Worm (Caenorhabditis elegans) whole organism, L4 larva: Measurements from ENCODE around the gene F37C4.6.

ENCODE experiments used
- D1046.2 ChIP-seq: fragments of 200-800 bp; sonication (Bioruptor generic); IDR thresholded peaks from 2 replicates; pipeline ENCODE4 v1.3.6; 2022; ENCODE audit warnings: missing genetic modification characterization, missing compliant biosample characterization
- F10B5.3 ChIP-seq: sonication (generic microtip); optimal IDR thresholded peaks from 2 replicates; lab custom pipeline; 2016; ENCODE audit warnings: mild to moderate bottlenecking, missing genetic modification characterization, missing compliant biosample characterization
- F26F4.8 ChIP-seq: fragments of 200-800 bp; sonication (Bioruptor generic); conservative IDR thresholded peaks from 2 replicates; pipeline ENCODE4 v1.3.6; 2022; ENCODE audit warnings: missing genetic modification characterization, missing compliant biosample characterization
- Y5F2A.4 ChIP-seq: fragments of 200-800 bp; sonication (Bioruptor generic); optimal IDR thresholded peaks from 2 replicates; lab custom pipeline; 2018; ENCODE audit warnings: mild to moderate bottlenecking, missing genetic modification characterization, missing compliant biosample characterization
- aly-2 ChIP-seq: sonication (generic microtip); optimal IDR thresholded peaks from 2 replicates; lab custom pipeline; 2018; ENCODE audit warnings: missing biosample characterization, missing genetic modification characterization
- attf-4 ChIP-seq: sonication (generic microtip); optimal IDR thresholded peaks from 3 replicates; lab custom pipeline; 2017; ENCODE audit warnings: missing biosample characterization, missing genetic modification characterization
- ceh-32 ChIP-seq: sonication (generic microtip); optimal IDR thresholded peaks from 2 replicates; lab custom pipeline; 2016; ENCODE audit warnings: mild to moderate bottlenecking, missing genetic modification characterization, missing compliant biosample characterization; ENCODE audit not compliant: poor library complexity
- ceh-44 ChIP-seq: fragments of 200-800 bp; sonication (Bioruptor generic); IDR thresholded peaks from 2 replicates; pipeline ENCODE4 v1.3.6; 2022; ENCODE audit warnings: missing genetic modification reagents, missing genetic modification characterization, missing compliant biosample characterization
- daf-16 ChIP-seq, 3 experiments: sonication (generic microtip); optimal IDR thresholded peaks; 2 replicates each; lab custom pipeline; 2016 to 2017; ENCODE audit warnings: missing genetic modification characterization in 3 of 3, missing genetic modification reagents in 3 of 3, mild to moderate bottlenecking in 2 of 3, missing compliant biosample characterization in 2 of 3, missing biosample characterization in 1 of 3, moderate library complexity in 1 of 3
- dmd-6 ChIP-seq: fragments of 200-800 bp; sonication (Bioruptor generic); IDR thresholded peaks from 2 replicates; pipeline ENCODE4 v1.3.6; 2022; ENCODE audit warnings: missing genetic modification reagents, missing genetic modification characterization, missing compliant biosample characterization
- dmd-8 ChIP-seq: fragments of 200-800 bp; sonication (Bioruptor generic); IDR thresholded peaks from 2 replicates; pipeline ENCODE4 v1.3.6; 2022; ENCODE audit warnings: missing genetic modification characterization, missing compliant biosample characterization
- dpl-1 ChIP-seq: fragments of 150-350 bp; optimal IDR thresholded peaks from 2 replicates; lab custom pipeline; 2014; ENCODE audit warnings: missing biosample characterization, missing genetic modification reagents, missing genetic modification characterization
- duxl-1 ChIP-seq: sonication (generic microtip); optimal IDR thresholded peaks from 2 replicates; lab custom pipeline; 2016; ENCODE audit warnings: mild to moderate bottlenecking, missing genetic modification characterization, moderate library complexity, missing compliant biosample characterization; ENCODE audit not compliant: poor library complexity
- egl-27 ChIP-seq: sonication (generic microtip); optimal IDR thresholded peaks from 3 replicates; lab custom pipeline; 2017; ENCODE audit warnings: missing biosample characterization, missing genetic modification reagents, missing genetic modification characterization
- gei-8 ChIP-seq: fragments of 200-800 bp; sonication (Bioruptor generic); optimal IDR thresholded peaks from 2 replicates; lab custom pipeline; 2018; ENCODE audit warnings: mild to moderate bottlenecking, missing genetic modification characterization, missing compliant biosample characterization
- hlh-11 ChIP-seq: fragments of 200-800 bp; sonication (Bioruptor generic); optimal IDR thresholded peaks from 2 replicates; lab custom pipeline; 2018; ENCODE audit warnings: mild to moderate bottlenecking, missing genetic modification characterization, missing compliant biosample characterization
- hlh-30 ChIP-seq: sonication (generic microtip); optimal IDR thresholded peaks from 2 replicates; lab custom pipeline; 2017; ENCODE audit warnings: antibody characterized with exemption, mild to moderate bottlenecking, missing genetic modification characterization, missing compliant biosample characterization; ENCODE audit not compliant: insufficient read depth
- lim-7 ChIP-seq: fragments of 200-800 bp; sonication (Bioruptor generic); IDR thresholded peaks from 2 replicates; pipeline ENCODE4 v1.3.6; 2022; ENCODE audit warnings: missing genetic modification characterization, missing compliant biosample characterization
- lin-1 ChIP-seq: fragments of 200-800 bp; sonication (Bioruptor generic); IDR thresholded peaks from 2 replicates; pipeline ENCODE4 v1.3.6; 2022; ENCODE audit warnings: missing genetic modification reagents, missing genetic modification characterization, missing compliant biosample characterization
- lin-29 ChIP-seq: fragments of 200-800 bp; sonication (Bioruptor generic); IDR thresholded peaks from 2 replicates; pipeline ENCODE4 v1.3.6; 2022; ENCODE audit warnings: missing genetic modification reagents, missing genetic modification characterization, missing compliant biosample characterization
- lin-38 ChIP-seq: fragments of 200-800 bp; sonication (Bioruptor generic); IDR thresholded peaks from 2 replicates; pipeline ENCODE4 v1.3.6; 2022; ENCODE audit warnings: missing genetic modification reagents, missing genetic modification characterization, missing compliant biosample characterization
- mep-1 ChIP-seq: fragments of 150-350 bp; sonication (generic microtip); optimal IDR thresholded peaks from 3 replicates; lab custom pipeline; 2014; ENCODE audit warnings: missing biosample characterization, missing genetic modification characterization
- mes-2 ChIP-seq: sonication (generic microtip); optimal IDR thresholded peaks from 2 replicates; lab custom pipeline; 2016; ENCODE audit warnings: missing genotype, mild to moderate bottlenecking, missing genetic modification characterization, missing compliant biosample characterization; ENCODE audit not compliant: poor library complexity, severe bottlenecking
- mxl-2 ChIP-seq: fragments of 200-800 bp; sonication (Bioruptor generic); conservative IDR thresholded peaks from 2 replicates; pipeline ENCODE4 v1.3.6; 2022; ENCODE audit warnings: missing genetic modification reagents, missing genetic modification characterization, missing compliant biosample characterization
- nhr-10 ChIP-seq: fragments of 150-350 bp; optimal IDR thresholded peaks from 2 replicates; lab custom pipeline; 2014; ENCODE audit warnings: missing biosample characterization, missing genetic modification characterization
- nhr-102 ChIP-seq: sonication (generic microtip); optimal IDR thresholded peaks from 2 replicates; lab custom pipeline; 2016; ENCODE audit warnings: mild to moderate bottlenecking, missing genetic modification characterization, moderate library complexity, missing compliant biosample characterization
- nhr-11 ChIP-seq: fragments of 150-350 bp; optimal IDR thresholded peaks from 2 replicates; lab custom pipeline; 2014; ENCODE audit warnings: missing biosample characterization, missing genetic modification characterization
- nhr-111 ChIP-seq: fragments of 200-800 bp; sonication (Bioruptor generic); optimal IDR thresholded peaks from 2 replicates; lab custom pipeline; 2018; ENCODE audit warnings: mild to moderate bottlenecking, missing genetic modification characterization, missing compliant biosample characterization
- nhr-28 ChIP-seq: fragments of 150-350 bp; optimal IDR thresholded peaks from 2 replicates; lab custom pipeline; 2014; ENCODE audit warnings: missing biosample characterization, missing genetic modification characterization
- nhr-48 ChIP-seq: sonication (generic microtip); optimal IDR thresholded peaks from 2 replicates; lab custom pipeline; 2016; ENCODE audit warnings: mild to moderate bottlenecking, missing genetic modification characterization, missing compliant biosample characterization
- nhr-76 ChIP-seq: fragments of 150-350 bp; optimal IDR thresholded peaks from 2 replicates; lab custom pipeline; 2014; ENCODE audit warnings: missing biosample characterization, missing genetic modification characterization
- php-3 ChIP-seq: fragments of 200-800 bp; sonication (Bioruptor generic); IDR thresholded peaks from 2 replicates; pipeline ENCODE4 v1.3.6; 2022; ENCODE audit warnings: missing genetic modification reagents, missing genetic modification characterization, missing compliant biosample characterization
- pqm-1 ChIP-seq: sonication (generic microtip); optimal IDR thresholded peaks from 2 replicates; lab custom pipeline; 2017; ENCODE audit warnings: missing biosample characterization, missing genetic modification characterization
- skn-1 ChIP-seq: fragments of 150-350 bp; optimal IDR thresholded peaks from 2 replicates; lab custom pipeline; 2014; ENCODE audit warnings: missing biosample characterization, missing genetic modification characterization
- snpc-1.2 ChIP-seq: fragments of 200-800 bp; sonication (Bioruptor generic); IDR thresholded peaks from 2 replicates; pipeline ENCODE4 v1.3.6; 2022; ENCODE audit warnings: missing genetic modification reagents, missing genetic modification characterization, missing compliant biosample characterization
- spr-1 ChIP-seq: sonication (generic microtip); optimal IDR thresholded peaks from 2 replicates; lab custom pipeline; 2016; ENCODE audit warnings: mild to moderate bottlenecking, missing genetic modification characterization, missing compliant biosample characterization
- tra-1 ChIP-seq: fragments of 200-800 bp; sonication (Bioruptor generic); IDR thresholded peaks from 2 replicates; pipeline ENCODE4 v1.3.6; 2022; ENCODE audit warnings: missing genetic modification reagents, missing genetic modification characterization, missing compliant biosample characterization
- unc-39 ChIP-seq: sonication (generic microtip); optimal IDR thresholded peaks from 2 replicates; lab custom pipeline; 2017; ENCODE audit warnings: missing biosample characterization, missing genetic modification characterization
- vab-7 ChIP-seq: fragments of 200-800 bp; sonication (Bioruptor generic); IDR thresholded peaks from 2 replicates; pipeline ENCODE4 v1.3.6; 2022; ENCODE audit warnings: missing genetic modification reagents, missing genetic modification characterization, missing compliant biosample characterization
- zfp-3 ChIP-seq: fragments of 200-800 bp; sonication (Bioruptor generic); conservative IDR thresholded peaks from 2 replicates; pipeline ENCODE4 v1.3.6; 2022; ENCODE audit warnings: missing genetic modification reagents, missing genetic modification characterization, missing compliant biosample characterization
- ztf-7 ChIP-seq: fragments of 150-350 bp; optimal IDR thresholded peaks from 2 replicates; lab custom pipeline; 2014; ENCODE audit warnings: missing biosample characterization, missing genetic modification characterization

F37C4.6 gene

DNA sequence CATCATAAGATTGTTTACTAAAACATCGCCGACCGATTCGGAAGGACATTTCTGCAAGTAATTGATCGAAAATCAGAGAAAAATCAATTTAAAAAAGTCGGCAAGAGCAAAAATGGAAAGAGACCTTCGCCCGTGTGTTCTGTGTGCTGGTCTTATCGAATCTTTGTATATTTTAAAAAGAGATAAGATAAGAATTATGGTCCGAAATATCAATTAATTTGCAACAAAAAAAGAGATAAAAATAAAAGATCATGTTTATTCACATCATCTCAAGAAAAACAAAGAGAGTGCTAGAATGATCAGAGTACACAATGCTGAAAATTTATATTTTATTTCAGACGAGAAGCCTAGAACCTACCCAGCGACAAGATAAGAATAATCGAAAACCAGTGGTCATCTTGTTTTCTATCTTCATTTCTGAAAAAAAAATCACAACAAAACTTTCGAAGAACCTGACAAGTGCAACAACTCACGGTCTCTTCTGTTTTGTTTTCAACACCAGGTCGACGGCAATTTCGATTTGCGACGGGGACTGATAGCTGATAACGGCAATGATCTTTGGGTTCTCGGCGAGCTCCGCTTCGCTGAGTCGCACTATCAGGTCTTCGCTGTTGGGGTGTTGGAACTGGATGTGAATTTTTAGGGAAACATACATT is at the start of gene F37C4.6:
Gene F37C4.6, minus strand, starts transcription at position 51 of the 656 bp plus-strand sequence.
- TF ChIP-seq aly-2 (no peak), duxl-1 (tag; lab: Kevin White, UChicago) (no peak), lin-1 (GFP tag; lab: Robert Waterston, UW) (no peak), lin-38 (GFP tag; lab: Robert Waterston, UW) (no peak), vab-7 (GFP tag; lab: Robert Waterston, UW) (no peak), D1046.2 (GFP tag; lab: Robert Waterston, UW) (no peak), zfp-3 (GFP tag; lab: Robert Waterston, UW) (no peak), nhr-76 (tag; lab: Kevin White, UChicago) (no peak), unc-39 (tag; lab: Kevin White, UChicago) (no peak), nhr-10 (tag; lab: Kevin White, UChicago) (no peak), nhr-48 (tag; lab: Kevin White, UChicago) (no peak), ceh-44 (GFP tag; lab: Robert Waterston, UW) (no peak), daf-16 (GFP tag; optimal IDR thresholded peaks at IDR 0.05; lab: Kevin White, UChicago) (no peak), daf-16 (tag; optimal IDR thresholded peaks at IDR 0.05; lab: Kevin White, UChicago) (peak; percentile 85), dmd-6 (GFP tag; lab: Robert Waterston, UW) (peak; percentile 14; the same call in 1 of the 2 replicates), ceh-32 (tag; lab: Kevin White, UChicago) (no peak), attf-4 (tag; lab: Kevin White, UChicago) (no peak), F26F4.8 (GFP tag; lab: Robert Waterston, UW) (no peak), ztf-7 (tag; lab: Kevin White, UChicago) (no peak), hlh-30 (tag; lab: Kevin White, UChicago) (no peak), mes-2 (tag; lab: Kevin White, UChicago) (no peak), skn-1 (tag; lab: Kevin White, UChicago) (no peak), spr-1 (tag; lab: Kevin White, UChicago) (no peak), lin-29 (GFP tag; lab: Robert Waterston, UW) (no peak), egl-27 (tag; lab: Kevin White, UChicago) (no peak), php-3 (GFP tag; lab: Robert Waterston, UW) (no peak), mep-1 (tag; lab: Kevin White, UChicago) (no peak), nhr-111 (GFP tag; lab: Kevin White, UChicago) (no peak), gei-8 (GFP tag; lab: Kevin White, UChicago) (no peak), nhr-102 (tag; lab: Kevin White, UChicago) (no peak), F10B5.3 (tag; lab: Kevin White, UChicago) (no peak), tra-1 (GFP tag; lab: Robert Waterston, UW) (no peak), nhr-28 (tag; lab: Kevin White, UChicago) (peak; percentile 9), snpc-1.2 (GFP tag; lab: Robert Waterston, UW) (no peak), nhr-11 (tag; lab: Kevin White, UChicago) (no peak), mxl-2 (GFP tag; lab: Robert Waterston, UW) (no peak), hlh-11 (tag; lab: Kevin White, UChicago) (peak; percentile 49), dmd-8 (GFP tag; lab: Robert Waterston, UW) (no peak), pqm-1 (tag; lab: Kevin White, UChicago) (peak; percentile 18), lim-7 (GFP tag; lab: Robert Waterston, UW) (no peak), Y5F2A.4 (GFP tag; lab: Kevin White, UChicago) (no peak), dpl-1 (GFP tag; lab: Kevin White, UChicago) (no peak)
